Worm (Caenorhabditis elegans): ENCODE data around the gene srj-49.

ce11 chrV:2888265-2888664 lies 40.1 kb upstream of the srj-49 start:
- no peak for TF ChIP-seq klf-2 (GFP tag; conservative IDR thresholded peaks at IDR 0.05)
- no peak for TF ChIP-seq cog-1 (tag; optimal IDR thresholded peaks at IDR 0.05)
- TF ChIP-seq T22C8.4 (GFP tag; IDR thresholded peaks at IDR 0.05): no peak
